Worm (Caenorhabditis elegans) whole organism, dauer: ENCODE measurements around the gene srx-31.

Source experiments
- unc-62 ChIP-seq: sonication (generic microtip); optimal IDR thresholded peaks from 2 replicates; lab custom pipeline; 2017; ENCODE audit warnings: missing biosample characterization, missing genetic modification reagents, missing genetic modification characterization

The srx-31 gene

DNA sequence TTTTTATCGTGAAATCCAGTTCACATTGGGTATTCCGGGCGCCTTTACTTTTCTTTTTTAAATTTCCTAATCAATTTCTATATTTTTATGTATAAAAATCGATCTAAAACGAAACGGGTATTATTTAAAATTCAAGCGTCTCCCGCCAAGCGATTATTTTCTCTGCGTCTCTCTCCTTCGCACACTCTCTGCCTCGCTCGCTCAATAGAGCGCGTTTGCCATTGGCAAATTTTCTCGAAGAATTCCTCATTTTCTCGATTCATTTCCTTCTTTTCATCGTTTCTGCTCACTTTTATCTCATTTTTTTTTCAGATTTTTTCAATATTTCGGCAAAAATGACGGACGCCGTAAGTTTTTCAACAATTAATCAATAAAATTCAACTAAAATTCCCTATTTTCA is 49.6 kb downstream of the srx-31 start, which contains the start of gene sti-1:
TSS of gene sti-1 (plus strand) at position 263 of the 400 bp plus-strand sequence.
- no peak for TF ChIP-seq unc-62 (GFP tag; lab: Kevin White, UChicago)

DNA sequence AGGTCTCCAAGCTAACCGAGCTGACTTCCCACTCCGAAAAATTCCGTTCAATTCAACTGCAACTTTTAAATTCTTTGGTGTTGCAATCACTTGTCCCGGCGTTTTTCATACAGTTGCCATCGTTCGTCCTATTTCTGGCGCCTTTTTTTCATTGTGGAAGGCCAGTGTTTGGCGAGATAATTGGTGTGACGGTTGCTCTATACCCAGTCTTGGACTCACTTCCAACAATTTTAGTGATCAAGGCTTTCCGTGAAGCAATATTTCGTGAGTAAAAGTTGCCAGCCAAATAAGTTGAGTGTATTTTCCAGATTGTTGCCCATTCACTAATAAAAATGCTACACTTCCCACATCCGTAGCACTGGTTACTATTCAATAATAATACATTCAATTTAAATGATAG is 50.6 kb downstream of the srx-31 start:
- no peak for TF ChIP-seq unc-62 (GFP tag; lab: Kevin White, UChicago)
